Fruit fly (Drosophila melanogaster): ENCODE results near the gene Mst36Fa.

Mst36Fa gene

dm6 chr2L:18645468-18645867, 31.3 kb downstream of the Mst36Fa start (continued):
- TF ChIP-seq CG13424 (tag; optimal IDR thresholded peaks at IDR 0.05) (no peak), CG11695 (GFP tag; IDR thresholded peaks at IDR 0.05) (no peak), lab (GFP tag; optimal IDR thresholded peaks at IDR 0.05) (no peak), CG14441 (GFP tag; IDR thresholded peaks at IDR 0.05) (no peak), sens (GFP tag) (peak; percentile 42), Scr (GFP tag; IDR thresholded peaks at IDR 0.05; ENCODE audit: partially characterized antibody) (no peak)

DNA sequence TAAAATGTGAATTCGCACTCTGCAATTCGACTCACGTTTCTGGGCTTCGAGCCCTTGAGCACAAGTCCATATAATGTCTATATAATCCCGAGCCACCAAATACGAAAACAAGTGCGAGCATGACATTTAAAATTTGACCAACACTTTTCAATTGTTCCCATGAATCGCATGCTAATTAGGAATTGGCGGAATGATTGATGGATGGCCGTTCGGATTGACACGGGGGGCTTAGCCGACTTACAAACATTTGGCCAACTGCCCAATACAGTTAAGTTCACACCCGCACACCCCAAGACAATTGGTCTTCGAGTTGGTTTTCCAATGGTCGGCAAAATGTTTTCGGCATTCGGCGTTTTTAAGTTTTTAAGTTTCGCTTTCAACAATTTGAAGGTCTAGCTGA, 35.7 kb downstream of the Mst36Fa start:
- TF ChIP-seq gce (GFP tag; IDR thresholded peaks at IDR 0.05) (no peak), CG8281 (tag; optimal IDR thresholded peaks at IDR 0.05) (peak; percentile 96), Chrac-16 (GFP tag; optimal IDR thresholded peaks at IDR 0.05) (no peak), vvl (GFP tag; IDR thresholded peaks at IDR 0.05) (0 out of 2 replicates have a peak, but pooled peaks have one; percentile 34), pnt (GFP tag; optimal IDR thresholded peaks at IDR 0.05) (no peak), mirr (GFP tag; optimal IDR thresholded peaks at IDR 0.05) (peak; percentile 20)

DNA sequence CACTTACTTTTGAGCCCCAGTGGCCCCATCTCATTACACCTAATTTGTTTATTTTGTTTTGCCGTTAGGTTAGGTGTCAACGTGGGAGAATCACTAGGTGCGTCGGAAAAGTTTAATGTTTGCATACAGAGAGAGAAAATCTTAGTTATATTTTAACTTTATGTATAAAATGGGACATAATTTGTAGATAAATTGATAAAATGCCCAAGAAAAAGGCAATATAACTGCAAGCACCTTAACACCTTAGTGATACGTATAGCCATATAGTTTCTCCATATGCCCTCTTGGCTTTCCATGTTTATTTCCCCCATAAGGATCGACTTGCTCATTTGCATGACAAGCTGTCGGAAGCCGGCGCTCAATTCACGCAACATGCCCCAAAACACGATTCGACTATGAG, 37.9 kb downstream of the Mst36Fa start:
- TF ChIP-seq Six4 (GFP tag; optimal IDR thresholded peaks at IDR 0.05): no peak
- no peak for TF ChIP-seq sna (GFP tag; IDR thresholded peaks at IDR 0.05; ENCODE audit: partially characterized antibody)
- TF ChIP-seq Camta (GFP tag; optimal IDR thresholded peaks at IDR 0.05): no peak
- TF ChIP-seq HmgD (GFP tag; optimal IDR thresholded peaks at IDR 0.05): no peak
- TF ChIP-seq Antp (GFP tag; optimal IDR thresholded peaks at IDR 0.05): no peak
- peak; percentile 8; the same call in 1 of the 3 replicates for TF ChIP-seq row (GFP tag; IDR thresholded peaks at IDR 0.05)
- TF ChIP-seq Mrtf (GFP tag; IDR thresholded peaks at IDR 0.05): no peak
- TF ChIP-seq exex (tag; optimal IDR thresholded peaks at IDR 0.05): no peak
- TF ChIP-seq nau (GFP tag; optimal IDR thresholded peaks at IDR 0.05): no peak
- 0 out of 2 replicates have a peak, but pooled peaks have one; percentile 28 for TF ChIP-seq vvl (GFP tag; IDR thresholded peaks at IDR 0.05)
- TF ChIP-seq CG4707 (GFP tag; optimal IDR thresholded peaks at IDR 0.05): no peak
- TF ChIP-seq sug (tag; optimal IDR thresholded peaks at IDR 0.05): no peak
- TF ChIP-seq CG3726 (GFP tag; IDR thresholded peaks at IDR 0.05): 0 out of 3 replicates have a peak, but pooled peaks have one; percentile 16
- TF ChIP-seq CG10267 (tag; optimal IDR thresholded peaks at IDR 0.05): no peak
- TF ChIP-seq Ravus (GFP tag; IDR thresholded peaks at IDR 0.05): no peak
- TF ChIP-seq bsh (GFP tag; optimal IDR thresholded peaks at IDR 0.05): no peak
- no peak for TF ChIP-seq pnt (GFP tag; optimal IDR thresholded peaks at IDR 0.05)
- no peak for TF ChIP-seq HLH3B (GFP tag; IDR thresholded peaks at IDR 0.05)
- no peak for TF ChIP-seq Oli (tag; optimal IDR thresholded peaks at IDR 0.05)
- no peak for TF ChIP-seq CG3847 (GFP tag; IDR thresholded peaks at IDR 0.05)
- TF ChIP-seq Oaz (GFP tag; IDR thresholded peaks at IDR 0.05): no peak
- no peak for TF ChIP-seq Blimp-1 (GFP tag; optimal IDR thresholded peaks at IDR 0.05)
- no peak for TF ChIP-seq CG14441 (GFP tag; IDR thresholded peaks at IDR 0.05)
- TF ChIP-seq NC2β (GFP tag; optimal IDR thresholded peaks at IDR 0.05): no peak
- TF ChIP-seq CG12104 (GFP tag; optimal IDR thresholded peaks at IDR 0.05): no peak
- no peak for TF ChIP-seq CG4282 (GFP tag; optimal IDR thresholded peaks at IDR 0.05)
- TF ChIP-seq CG6854 (GFP tag; optimal IDR thresholded peaks at IDR 0.05): no peak
- TF ChIP-seq Vsx1 (GFP tag; optimal IDR thresholded peaks at IDR 0.05): no peak
- 0 out of 2 replicates have a peak, but pooled peaks have one; percentile 36 for TF ChIP-seq wdn (GFP tag; IDR thresholded peaks at IDR 0.05)
- no peak for TF ChIP-seq jigr1 (GFP tag; IDR thresholded peaks at IDR 0.05)
- peak; percentile 6 for TF ChIP-seq Sox102F (GFP tag; optimal IDR thresholded peaks at IDR 0.05)
- TF ChIP-seq sens (GFP tag): peak; percentile 34
- no peak for TF ChIP-seq nom (GFP tag; optimal IDR thresholded peaks at IDR 0.05)
- TF ChIP-seq CG32767 (GFP tag; IDR thresholded peaks at IDR 0.05): no peak
- no peak for TF ChIP-seq CG9727 (GFP tag; optimal IDR thresholded peaks at IDR 0.05)

Measured in whole organism, embryonic.